Worm (Caenorhabditis elegans) whole organism, young adult: ENCODE measurements around the gene srh-68.

Experiments used
- attf-6 ChIP-seq: fragments of 200-800 bp; sonication (Bioruptor generic); IDR thresholded peaks from 2 replicates; pipeline ENCODE4 v1.3.6; 2022; ENCODE audit warnings: missing genetic modification reagents, missing genetic modification characterization, missing compliant biosample characterization
- chd-7 ChIP-seq: sonication (generic microtip); optimal IDR thresholded peaks from 2 replicates; lab custom pipeline; 2016; ENCODE audit warnings: mild to moderate bottlenecking, missing genetic modification characterization, moderate library complexity, missing compliant biosample characterization
- efl-1 ChIP-seq: fragments of 150-350 bp; optimal IDR thresholded peaks from 2 replicates; lab custom pipeline; 2014; ENCODE audit warnings: missing biosample characterization, missing genetic modification reagents, missing genetic modification characterization
- egrh-3 ChIP-seq: fragments of 200-800 bp; sonication (Bioruptor generic); IDR thresholded peaks from 2 replicates; pipeline ENCODE4 v1.3.6; 2022; ENCODE audit warnings: missing genetic modification reagents, missing genetic modification characterization, missing compliant biosample characterization
- madf-6 ChIP-seq: fragments of 200-800 bp; sonication (Bioruptor generic); IDR thresholded peaks from 2 replicates; pipeline ENCODE4 v1.3.6; 2022; ENCODE audit warnings: missing genetic modification reagents, missing genetic modification characterization, missing compliant biosample characterization
- ztf-3 ChIP-seq: fragments of 200-800 bp; sonication (Bioruptor generic); optimal IDR thresholded peaks from 2 replicates; lab custom pipeline; 2018; ENCODE audit warnings: mild to moderate bottlenecking, missing genetic modification characterization, missing compliant biosample characterization

- no peak for TF ChIP-seq ztf-3 (GFP tag; lab: Kevin White, UChicago)
- TF ChIP-seq attf-6, result no peak
- no peak for TF ChIP-seq madf-6
- TF ChIP-seq chd-7, result no peak
- no peak for TF ChIP-seq efl-1 (GFP tag; lab: Kevin White, UChicago)
- no peak for TF ChIP-seq egrh-3 (GFP tag; lab: Robert Waterston, UW)
Measured at ce11 chrII:12473406-12473805, 33.7 kb upstream of the srh-68 start, which contains the start of gene srg-17.
